Worm (Caenorhabditis elegans) whole organism, dauer: ENCODE results near the gene dhcr-24.

Experiments used
- unc-62 ChIP-seq: sonication (generic microtip); optimal IDR thresholded peaks from 2 replicates; lab custom pipeline; 2017; ENCODE audit warnings: missing biosample characterization, missing genetic modification reagents, missing genetic modification characterization

Gene dhcr-24

ce11 chrX:2583135-2583683 lies 19.3 kb upstream of the dhcr-24 start:
- no peak for TF ChIP-seq unc-62 (GFP tag; lab: Kevin White, UChicago)

- TF ChIP-seq unc-62 (GFP tag; lab: Kevin White, UChicago): no peak
Measured at ce11 chrX:2581828-2582589, 18.1 kb upstream of the dhcr-24 start.

ce11 chrX:2580524-2580981 lies 16.6 kb upstream of the dhcr-24 start, which contains the start of gene H01M10.1:
Gene H01M10.1 (minus strand): TSS chrX:2580574.
- TF ChIP-seq unc-62 (GFP tag; lab: Kevin White, UChicago): no peak

ce11 chrX:2577442-2577841 lies 13.5 kb upstream of the dhcr-24 start, which contains the start of gene ttr-42:
Gene ttr-42 (plus strand): TSS chrX:2577742.
- TF ChIP-seq unc-62 (GFP tag; lab: Kevin White, UChicago): no peak

- no peak for TF ChIP-seq unc-62 (GFP tag; lab: Kevin White, UChicago)
Measured at ce11 chrX:2572646-2573149, 8.8 kb upstream of the dhcr-24 start, which contains the start of the genes ccd-5 and F52H2.1. Gene ccd-5 (minus strand): TSS chrX:2572653. Gene F52H2.1 (plus strand): TSS chrX:2573099.

- no peak for TF ChIP-seq unc-62 (GFP tag; lab: Kevin White, UChicago)
Measured at ce11 chrX:2569040-2569439, 5.1 kb upstream of the dhcr-24 start.

ce11 chrX:2567761-2568160 lies 3.8 kb upstream of the dhcr-24 start:
- TF ChIP-seq unc-62 (GFP tag; lab: Kevin White, UChicago): no peak

- no peak for TF ChIP-seq unc-62 (GFP tag; lab: Kevin White, UChicago)
Measured at ce11 chrX:2565308-2565773, 1.4 kb upstream of the dhcr-24 start, which contains the start of gene F52H2.15. Gene F52H2.15 (plus strand): TSS chrX:2565358.

- TF ChIP-seq unc-62 (GFP tag; lab: Kevin White, UChicago): no peak
Measured at ce11 chrX:2559979-2560378, 4.0 kb downstream of the dhcr-24 start, which contains the start of gene F52H2.5. Gene F52H2.5 (minus strand): TSS chrX:2560079.

ce11 chrX:2559399-2559798 lies 4.5 kb downstream of the dhcr-24 start:
- TF ChIP-seq unc-62 (GFP tag; lab: Kevin White, UChicago): no peak

- TF ChIP-seq unc-62 (GFP tag; lab: Kevin White, UChicago): no peak
Measured at ce11 chrX:2553433-2553860, 10.5 kb downstream of the dhcr-24 start.

ce11 chrX:2552210-2552674 lies 11.7 kb downstream of the dhcr-24 start, which contains the start of gene aat-3:
Gene aat-3 (plus strand): TSS chrX:2552260.
- TF ChIP-seq unc-62 (GFP tag; lab: Kevin White, UChicago): no peak

ce11 chrX:2551450-2551849 lies 12.5 kb downstream of the dhcr-24 start:
- TF ChIP-seq unc-62 (GFP tag; lab: Kevin White, UChicago): no peak

- no peak for TF ChIP-seq unc-62 (GFP tag; lab: Kevin White, UChicago)
Measured at ce11 chrX:2550665-2551064, 13.3 kb downstream of the dhcr-24 start.

- TF ChIP-seq unc-62 (GFP tag; lab: Kevin White, UChicago): no peak
Measured at ce11 chrX:2549322-2549721, 14.6 kb downstream of the dhcr-24 start.

- no peak for TF ChIP-seq unc-62 (GFP tag; lab: Kevin White, UChicago)
Measured at ce11 chrX:2548884-2549283, 15.1 kb downstream of the dhcr-24 start, which contains the start of gene smvt-1. Gene smvt-1 (minus strand): TSS chrX:2548984.
